Worm (Caenorhabditis elegans): Measurements from ENCODE around the gene rig-1.

Gene rig-1

ce11 chrX:8638679-8639184 lies 21.7 kb upstream of the rig-1 start (continued):
- TF ChIP-seq sdz-12 (GFP tag; optimal IDR thresholded peaks at IDR 0.05) (no peak), Y5F2A.4 (GFP tag; optimal IDR thresholded peaks at IDR 0.05) (no peak), ztf-7 (tag; optimal IDR thresholded peaks at IDR 0.05) (no peak), lim-7 (GFP tag; IDR thresholded peaks at IDR 0.05) (peak; percentile 62)

- TF ChIP-seq unc-62 (GFP tag; optimal IDR thresholded peaks at IDR 0.05 in 1 of 2) = no peak
- TF ChIP-seq unc-62 (tag; optimal IDR thresholded peaks at IDR 0.05) = no peak
- TF ChIP-seq daf-12 (tag; optimal IDR thresholded peaks at IDR 0.05) = no peak
- TF ChIP-seq F10B5.3 (tag; optimal IDR thresholded peaks at IDR 0.05) = no peak
- 0 out of 2 replicates have a peak, but pooled peaks have one; percentile 45 for TF ChIP-seq F26F4.8 (GFP tag; conservative IDR thresholded peaks at IDR 0.05)
- TF ChIP-seq php-3 (GFP tag; IDR thresholded peaks at IDR 0.05) = no peak
- peak; percentile 9 to 81 for TF ChIP-seq daf-16 (GFP tag; optimal IDR thresholded peaks at IDR 0.05)
- TF ChIP-seq daf-16 (tag; optimal IDR thresholded peaks at IDR 0.05) = peak; percentile 57
- TF ChIP-seq nhr-41 (GFP tag; IDR thresholded peaks at IDR 0.05) = no peak
- TF ChIP-seq ceh-82 (tag; optimal IDR thresholded peaks at IDR 0.05) = no peak
- peak; percentile 34 for TF ChIP-seq unc-130 (GFP tag; optimal IDR thresholded peaks at IDR 0.05)
- no peak for TF ChIP-seq ceh-28 (tag; optimal IDR thresholded peaks at IDR 0.05)
- no peak for TF ChIP-seq lir-3 (tag; optimal IDR thresholded peaks at IDR 0.05)
- no peak for TF ChIP-seq hif-1 (tag; optimal IDR thresholded peaks at IDR 0.05)
- TF ChIP-seq ceh-32 (tag; optimal IDR thresholded peaks at IDR 0.05; ENCODE audit: poor library complexity) = no peak
- TF ChIP-seq duxl-1 (tag; optimal IDR thresholded peaks at IDR 0.05; ENCODE audit: poor library complexity) = peak; percentile 51
- TF ChIP-seq nhr-76 (tag; optimal IDR thresholded peaks at IDR 0.05) = no peak
- no peak for TF ChIP-seq ztf-11 (tag; optimal IDR thresholded peaks at IDR 0.05)
- no peak for TF ChIP-seq lin-29 (GFP tag; IDR thresholded peaks at IDR 0.05)
- peak in 1 of 2 experiments; percentile 63; a peak in 1 of 4 replicates for TF ChIP-seq madf-5 (GFP tag; IDR thresholded peaks at IDR 0.05)
- TF ChIP-seq ctbp-1 (GFP tag; IDR thresholded peaks at IDR 0.05) = 0 out of 2 replicates have a peak, but pooled peaks have one; percentile 40
- TF ChIP-seq aly-2 (tag; optimal IDR thresholded peaks at IDR 0.05) = no peak
- peak; percentile 50 for TF ChIP-seq F49E8.2 (tag; optimal IDR thresholded peaks at IDR 0.05; ENCODE audit: borderline replicate concordance)
- TF ChIP-seq nhr-11 (tag; optimal IDR thresholded peaks at IDR 0.05) = no peak
- no peak for TF ChIP-seq ZK337.2 (GFP tag; IDR thresholded peaks at IDR 0.05)
- no peak for TF ChIP-seq zag-1 (tag; optimal IDR thresholded peaks at IDR 0.05)
- no peak for TF ChIP-seq nhr-111 (GFP tag; optimal IDR thresholded peaks at IDR 0.05)
- no peak for TF ChIP-seq ztf-7 (tag; optimal IDR thresholded peaks at IDR 0.05)
- no peak for TF ChIP-seq nhr-42 (GFP tag; IDR thresholded peaks at IDR 0.05)
- TF ChIP-seq ceh-44 (GFP tag; IDR thresholded peaks at IDR 0.05) = peak; percentile 65
- TF ChIP-seq mes-2 (tag; optimal IDR thresholded peaks at IDR 0.05; ENCODE audit: poor library complexity, severe bottlenecking) = peak; percentile 65
- TF ChIP-seq zfp-3 (GFP tag; conservative IDR thresholded peaks at IDR 0.05) = 0 out of 2 replicates have a peak, but pooled peaks have one; percentile 19
- TF ChIP-seq dpl-1 (GFP tag; optimal IDR thresholded peaks at IDR 0.05) = no peak
- no peak for TF ChIP-seq Y105C5A.15 (GFP tag; IDR thresholded peaks at IDR 0.05)
- TF ChIP-seq snpc-1.2 (GFP tag; IDR thresholded peaks at IDR 0.05) = peak; percentile 74
- no peak for TF ChIP-seq mxl-3 (GFP tag; optimal IDR thresholded peaks at IDR 0.05)
- no peak for TF ChIP-seq ZK546.5 (tag; optimal IDR thresholded peaks at IDR 0.05)
- TF ChIP-seq Y48G9A.11 (GFP tag; IDR thresholded peaks at IDR 0.05) = 0 out of 2 replicates have a peak, but pooled peaks have one; percentile 14
- no peak for TF ChIP-seq F44E2.7 (GFP tag; IDR thresholded peaks at IDR 0.05)
- TF ChIP-seq nhr-77 (tag; optimal IDR thresholded peaks at IDR 0.05) = no peak
- peak; percentile 70 for TF ChIP-seq lin-38 (GFP tag; IDR thresholded peaks at IDR 0.05)
- TF ChIP-seq mep-1 (tag; optimal IDR thresholded peaks at IDR 0.05) = peak; percentile 34
- no peak for TF ChIP-seq lsy-2 (tag; optimal IDR thresholded peaks at IDR 0.05)
- TF ChIP-seq dmd-6 (GFP tag; IDR thresholded peaks at IDR 0.05) = peak; percentile 43; the same call in 1 of the 2 replicates
- no peak for TF ChIP-seq T26A8.4 (GFP tag; IDR thresholded peaks at IDR 0.05)
- TF ChIP-seq daf-8 (GFP tag; IDR thresholded peaks at IDR 0.05) = no peak
- no peak for TF ChIP-seq unc-39 (tag; optimal IDR thresholded peaks at IDR 0.05)
Measured at ce11 chrX:8640654-8641053, 19.8 kb upstream of the rig-1 start.
